Fruit fly (Drosophila melanogaster) whole organism, wandering third instar larva: ENCODE results near the gene Sugb.

Source experiments
- Dfd ChIP-seq: fragments of >200 bp; optimal IDR thresholded peaks from 2 replicates; lab custom pipeline; 2017; ENCODE audit warnings: missing biosample characterization, missing genetic modification characterization
- Hr83 ChIP-seq: fragments of 200-300 bp; sonication (Bioruptor generic); optimal IDR thresholded peaks from 2 replicates; lab custom pipeline; 2016; ENCODE audit warnings: missing biosample characterization, mild to moderate bottlenecking, missing genetic modification characterization, moderate library complexity; ENCODE audit not compliant: poor library complexity, severe bottlenecking
- Mio ChIP-seq: sonication (Bioruptor generic); optimal IDR thresholded peaks from 2 replicates; lab custom pipeline; 2016; ENCODE audit warnings: missing biosample characterization, missing genetic modification characterization
- dmrt93B ChIP-seq: fragments of 200-800 bp; sonication (Bioruptor generic); optimal IDR thresholded peaks from 2 replicates; lab custom pipeline; 2018; ENCODE audit warnings: missing biosample characterization, mild to moderate bottlenecking, missing genetic modification characterization
- lola ChIP-seq: fragments of >200 bp; optimal IDR thresholded peaks from 2 replicates; lab custom pipeline; 2017; ENCODE audit warnings: missing biosample characterization, missing genetic modification characterization
- psq ChIP-seq: fragments of 200-800 bp; sonication (Bioruptor generic); optimal IDR thresholded peaks from 3 replicates; lab custom pipeline; 2017; ENCODE audit warnings: missing biosample characterization, mild to moderate bottlenecking, missing genetic modification characterization, moderate library complexity

DNA sequence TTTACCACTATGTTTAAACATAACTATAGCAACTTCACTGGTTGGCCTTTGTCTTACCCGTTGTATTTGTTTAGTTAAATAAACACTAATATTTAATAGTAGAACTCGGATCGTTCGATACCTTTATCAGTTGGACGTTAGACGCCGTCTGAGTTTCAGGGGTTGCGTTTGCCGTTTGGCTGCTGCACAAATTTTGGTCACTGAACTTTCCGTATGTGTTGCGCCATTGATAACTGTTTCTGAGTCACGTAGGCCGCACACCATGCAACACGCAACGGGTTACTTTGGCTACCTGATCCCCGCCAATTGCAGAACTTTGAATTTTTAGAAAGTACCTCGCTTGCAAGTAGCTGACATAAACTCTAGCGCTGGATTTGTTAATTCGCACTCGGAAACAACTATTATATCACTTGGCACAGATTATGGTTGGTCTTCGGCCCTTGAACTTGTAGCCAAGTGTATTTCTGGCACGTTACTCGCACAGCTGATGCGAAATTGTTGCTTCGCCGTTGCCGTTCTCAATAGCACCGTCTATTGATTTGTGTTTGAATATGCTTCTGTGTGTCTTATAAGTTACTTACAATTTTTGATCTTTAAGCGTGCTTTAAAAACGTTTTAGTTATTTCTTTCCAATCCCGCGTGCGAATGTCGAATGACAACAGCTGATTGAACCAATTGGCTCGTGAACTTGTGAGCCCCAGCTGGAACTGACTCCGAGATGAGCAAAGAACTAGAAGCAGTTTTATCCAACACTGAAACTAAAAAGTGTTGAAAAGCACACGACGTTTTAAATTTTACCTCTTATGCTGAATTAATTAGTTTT is 12.7 kb downstream of the Sugb start, which contains the start of gene Dph1:
- TF ChIP-seq lola (GFP tag; lab: Kevin White, UChicago) = no peak
- TF ChIP-seq Dfd (GFP tag; lab: Kevin White, UChicago) = no peak
- TF ChIP-seq dmrt93B (GFP tag; lab: Kevin White, UChicago) = peak; percentile 82
- peak; percentile 77 for TF ChIP-seq psq (GFP tag; lab: Kevin White, UChicago)
- TF ChIP-seq Mio (GFP tag; lab: Kevin White, UChicago) = no peak
- TF ChIP-seq Hr83 (GFP tag; lab: Kevin White, UChicago) = peak; percentile 62
